Worm (Caenorhabditis elegans): ENCODE measurements around the gene coq-5.
A peak's percentile ranks its signal among the peaks of the same experiment; 100 is the strongest.

coq-5 gene

DNA sequence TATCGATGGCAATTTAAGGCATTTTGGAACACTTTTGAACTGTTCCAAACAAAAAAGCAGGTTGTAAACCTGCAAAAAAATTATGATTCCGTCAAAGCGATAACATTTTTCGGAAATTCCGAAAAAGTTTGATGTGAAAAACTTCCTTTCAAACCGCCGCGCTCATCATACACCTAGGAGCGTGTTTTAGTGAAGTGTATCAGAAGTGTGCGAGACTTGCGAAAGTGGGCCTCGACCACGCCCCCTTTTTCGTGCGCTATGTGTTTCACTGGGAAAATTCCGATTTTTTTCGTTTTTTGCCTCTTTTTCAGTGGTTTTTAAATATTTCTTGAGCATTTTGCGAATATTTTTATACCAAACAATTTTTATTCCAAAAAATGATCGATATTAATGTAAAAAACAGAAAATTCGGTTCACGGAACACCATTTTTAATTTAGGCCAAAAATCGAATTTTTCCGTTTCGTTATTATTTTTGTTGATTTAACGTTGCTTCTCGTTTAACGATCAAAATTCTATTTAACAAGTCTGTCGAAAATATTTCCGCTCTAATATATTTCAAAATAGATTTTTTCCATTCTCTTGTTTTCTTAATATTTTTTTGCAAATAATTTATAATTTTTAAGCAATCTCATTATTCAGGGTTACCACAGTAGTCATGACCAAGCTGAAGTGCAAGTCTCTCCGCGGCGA, 3.6 kb downstream of the coq-5 start, which contains the start of gene rpl-35 (continued):
- peak; percentile 98 for TF ChIP-seq tbx-2 (tag; optimal IDR thresholded peaks at IDR 0.05)
- peak; percentile 97 for TF ChIP-seq ceh-14 (tag; optimal IDR thresholded peaks at IDR 0.05)
- peak; percentile 83 for TF ChIP-seq unc-55 (GFP tag; optimal IDR thresholded peaks at IDR 0.05)
- TF ChIP-seq pros-1 (tag; optimal IDR thresholded peaks at IDR 0.05) = peak; percentile 91
- peak; percentile 78 for TF ChIP-seq lim-6 (tag; optimal IDR thresholded peaks at IDR 0.05)
- TF ChIP-seq fkh-10 (GFP tag; optimal IDR thresholded peaks at IDR 0.05) = no peak
- no peak for TF ChIP-seq ama-1 (optimal IDR thresholded peaks at IDR 0.05)
- peak; percentile 91 for TF ChIP-seq K09A11.1 (tag; optimal IDR thresholded peaks at IDR 0.05; ENCODE audit: insufficient read depth)
- peak; percentile 70 for TF ChIP-seq ceh-24 (tag; optimal IDR thresholded peaks at IDR 0.05)
- TF ChIP-seq elt-2 (tag; optimal IDR thresholded peaks at IDR 0.05) = peak; percentile 96
- TF ChIP-seq K02D7.2 (tag; optimal IDR thresholded peaks at IDR 0.05) = peak; percentile 77
- TF ChIP-seq pha-2 (tag; optimal IDR thresholded peaks at IDR 0.05) = peak; percentile 57
- peak; percentile 99 for TF ChIP-seq nfya-1 (tag; optimal IDR thresholded peaks at IDR 0.05)
- TF ChIP-seq unc-86 (tag; optimal IDR thresholded peaks at IDR 0.05) = peak; percentile 98
- TF ChIP-seq fkh-6 (tag; optimal IDR thresholded peaks at IDR 0.05) = no peak
- TF ChIP-seq T23F11.4 (GFP tag; optimal IDR thresholded peaks at IDR 0.05) = peak; percentile 82
- TF ChIP-seq F13H6.1 (tag; optimal IDR thresholded peaks at IDR 0.05) = peak; percentile 90
- no peak for TF ChIP-seq ceh-9 (tag; optimal IDR thresholded peaks at IDR 0.05)

DNA sequence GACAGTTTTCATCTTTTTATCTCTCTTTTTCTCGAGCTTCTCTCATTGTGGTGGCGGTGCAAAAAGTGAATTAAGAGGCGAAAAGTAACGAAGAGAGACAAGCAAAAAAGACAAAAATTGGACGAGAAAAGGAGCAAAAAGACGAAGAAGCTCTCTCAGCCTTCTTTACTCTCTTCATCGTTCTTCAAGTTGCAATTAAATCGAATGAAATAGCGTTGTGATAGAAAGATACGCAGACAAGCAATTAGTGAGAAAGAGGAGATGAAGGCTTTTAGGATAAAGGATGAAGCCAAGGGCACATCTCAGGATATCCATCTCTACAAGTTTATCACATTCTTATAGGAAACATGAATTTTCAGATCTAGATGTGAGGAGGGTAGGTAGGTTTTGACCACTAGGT, 10.1 kb downstream of the coq-5 start:
- TF ChIP-seq unc-42 (tag; optimal IDR thresholded peaks at IDR 0.05) = peak; percentile 27
- peak; percentile 6 for TF ChIP-seq nfya-1 (tag; optimal IDR thresholded peaks at IDR 0.05)
- TF ChIP-seq tbx-2 (tag; optimal IDR thresholded peaks at IDR 0.05) = no peak

- TF ChIP-seq mec-3 (tag; optimal IDR thresholded peaks at IDR 0.05; ENCODE audit: borderline replicate concordance) (no peak), hlh-15 (tag; optimal IDR thresholded peaks at IDR 0.05) (no peak), lin-11 (tag; optimal IDR thresholded peaks at IDR 0.05) (no peak), ceh-31 (tag; optimal IDR thresholded peaks at IDR 0.05) (no peak), C38D4.7 (GFP tag; optimal IDR thresholded peaks at IDR 0.05) (no peak), ceh-14 (tag; optimal IDR thresholded peaks at IDR 0.05) (no peak), fkh-6 (tag; optimal IDR thresholded peaks at IDR 0.05) (no peak), F13H6.1 (tag; optimal IDR thresholded peaks at IDR 0.05) (no peak), lim-6 (tag; optimal IDR thresholded peaks at IDR 0.05) (no peak), odd-2 (tag; optimal IDR thresholded peaks at IDR 0.05) (no peak), ceh-48 (tag; optimal IDR thresholded peaks at IDR 0.05) (no peak), tbx-2 (tag; optimal IDR thresholded peaks at IDR 0.05) (no peak)
Observed at ce11 chrIII:7843536-7843935, 14.7 kb downstream of the coq-5 start, which contains the start of gene ZK652.8. Gene ZK652.8 (minus strand): TSS chrIII:7843636.

ce11 chrIII:7838907-7839642, 19.2 kb downstream of the coq-5 start, which contains the start of gene ceh-23:
Gene ceh-23 (plus strand): TSS chrIII:7839592.
- no peak for TF ChIP-seq nhr-11 (tag; optimal IDR thresholded peaks at IDR 0.05)
- TF ChIP-seq F13H6.1 (tag; optimal IDR thresholded peaks at IDR 0.05) = no peak
- TF ChIP-seq ceh-2 (tag; optimal IDR thresholded peaks at IDR 0.05) = no peak
- TF ChIP-seq ceh-14 (tag; optimal IDR thresholded peaks at IDR 0.05) = no peak
- TF ChIP-seq ceh-24 (tag; optimal IDR thresholded peaks at IDR 0.05) = no peak
- TF ChIP-seq elt-2 (tag; optimal IDR thresholded peaks at IDR 0.05) = no peak
- TF ChIP-seq hlh-15 (tag; optimal IDR thresholded peaks at IDR 0.05) = no peak
- no peak for TF ChIP-seq dve-1 (tag; optimal IDR thresholded peaks at IDR 0.05)
- TF ChIP-seq rnt-1 (tag; optimal IDR thresholded peaks at IDR 0.05) = no peak

ce11 chrIII:7837567-7837966, 20.7 kb downstream of the coq-5 start:
- no peak for TF ChIP-seq ceh-19 (GFP tag; optimal IDR thresholded peaks at IDR 0.05)
- TF ChIP-seq lim-6 (tag; optimal IDR thresholded peaks at IDR 0.05) = no peak
- TF ChIP-seq hlh-6 (tag; optimal IDR thresholded peaks at IDR 0.05) = no peak
- TF ChIP-seq pha-4 (tag; optimal IDR thresholded peaks at IDR 0.05) = no peak
- no peak for TF ChIP-seq ahr-1 (tag; optimal IDR thresholded peaks at IDR 0.05)
- TF ChIP-seq sox-2 (GFP tag; IDR thresholded peaks at IDR 0.05) = no peak
- no peak for TF ChIP-seq ceh-9 (tag; optimal IDR thresholded peaks at IDR 0.05)
- TF ChIP-seq sdc-2 (tag; optimal IDR thresholded peaks at IDR 0.05) = no peak
- no peak for TF ChIP-seq unc-3 (GFP tag; conservative IDR thresholded peaks at IDR 0.05)
- no peak for TF ChIP-seq unc-3 (tag; optimal IDR thresholded peaks at IDR 0.05)
- TF ChIP-seq zip-5 (tag; optimal IDR thresholded peaks at IDR 0.05) = no peak
- no peak for TF ChIP-seq ceh-30 (tag; optimal IDR thresholded peaks at IDR 0.05)
- no peak for TF ChIP-seq ref-2 (tag; optimal IDR thresholded peaks at IDR 0.05)
- no peak for TF ChIP-seq elt-2 (tag; optimal IDR thresholded peaks at IDR 0.05)
- no peak for TF ChIP-seq dmd-4 (tag; optimal IDR thresholded peaks at IDR 0.05; ENCODE audit: borderline replicate concordance)

Data from whole organism, late embryonic.